Worm (Caenorhabditis elegans): Measurements from ENCODE around the gene R08C7.5.

- no peak for TF ChIP-seq lin-13 (tag; optimal IDR thresholded peaks at IDR 0.05)
- TF ChIP-seq mep-1 (tag; optimal IDR thresholded peaks at IDR 0.05), result no peak
- no peak for TF ChIP-seq nhr-28 (tag; optimal IDR thresholded peaks at IDR 0.05)
- no peak for TF ChIP-seq unc-62 (GFP tag; optimal IDR thresholded peaks at IDR 0.05)
- TF ChIP-seq snpc-4 (tag; optimal IDR thresholded peaks at IDR 0.05), result no peak
- no peak for TF ChIP-seq elt-3 (tag; optimal IDR thresholded peaks at IDR 0.05)
- TF ChIP-seq nhr-12 (tag; optimal IDR thresholded peaks at IDR 0.05), result no peak
- no peak for TF ChIP-seq hlh-1 (tag; optimal IDR thresholded peaks at IDR 0.05)
- TF ChIP-seq mab-5 (tag; optimal IDR thresholded peaks at IDR 0.05), result no peak
Observed at ce11 chrIV:4423885-4424284, 6.1 kb upstream of the R08C7.5 start.

Data from whole organism, mixed stage, embryonic.